Worm (Caenorhabditis elegans): ENCODE measurements around the gene acbp-6.

acbp-6 gene

DNA sequence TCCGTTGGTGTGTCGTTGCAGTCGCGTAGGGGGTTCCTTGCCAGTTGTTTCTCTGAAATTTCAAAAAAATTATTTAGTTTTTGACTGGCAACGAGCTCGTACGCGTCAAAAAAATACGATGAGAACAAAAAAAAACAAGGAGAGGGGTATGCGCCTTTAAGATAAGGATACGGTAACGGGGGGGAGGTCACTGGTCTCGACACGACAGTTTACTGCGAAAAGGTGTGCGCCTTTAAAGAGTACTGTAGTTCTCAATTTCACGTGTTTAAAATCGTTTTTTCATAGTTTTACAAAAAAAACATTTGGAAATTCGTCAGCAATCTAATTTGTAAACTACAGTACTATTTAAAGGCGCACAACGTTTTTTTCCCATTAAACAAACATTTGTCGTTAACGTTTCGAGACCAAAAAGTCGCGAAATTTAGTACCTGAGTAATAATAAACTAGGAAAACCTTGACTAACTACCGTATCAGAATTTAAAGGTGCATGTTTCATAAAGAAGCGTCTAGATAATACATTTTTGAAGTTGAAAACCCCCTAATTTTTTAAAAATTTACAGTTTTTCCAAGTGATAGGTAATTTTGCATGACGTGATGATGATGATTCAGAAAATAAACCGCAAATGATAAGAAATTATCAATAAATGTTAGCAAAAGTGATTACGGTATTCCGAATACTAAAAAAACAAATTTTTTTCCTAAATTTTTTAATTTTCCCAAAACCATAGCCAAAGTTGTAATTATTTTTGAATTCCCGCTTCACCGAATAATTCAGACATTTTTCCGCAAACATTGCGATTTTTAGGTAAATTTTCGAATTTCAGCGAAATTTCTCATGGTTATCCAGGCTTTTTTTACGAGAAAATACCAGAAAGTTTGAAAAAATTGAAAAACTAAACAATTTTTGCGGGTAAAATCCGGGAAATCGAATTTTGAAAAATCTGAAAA is 790 bp upstream of the acbp-6 start:
- TF ChIP-seq dao-5 (tag; optimal IDR thresholded peaks at IDR 0.05) (no peak), him-1 (tag; optimal IDR thresholded peaks at IDR 0.05) (no peak), W03F9.2 (tag; optimal IDR thresholded peaks at IDR 0.05) (no peak)

DNA sequence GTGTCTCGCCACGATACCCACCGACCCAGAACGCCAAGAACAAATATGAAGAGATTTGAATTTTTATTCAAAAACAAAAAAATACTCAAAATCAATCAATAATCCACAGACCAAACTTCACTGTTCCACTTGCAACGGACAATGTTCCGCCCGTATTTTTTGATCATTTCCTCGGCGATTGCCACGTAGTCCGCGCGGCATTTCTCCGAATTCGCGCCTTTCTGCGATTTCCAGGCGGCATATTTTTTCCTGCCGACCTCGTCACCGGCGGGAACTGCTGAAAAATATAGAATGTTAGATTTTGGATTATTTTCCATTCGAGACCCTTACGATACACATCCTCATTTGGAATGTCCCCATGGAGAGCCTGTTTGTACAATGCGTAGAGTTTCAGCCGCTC is 1.3 kb downstream of the acbp-6 start:
- TF ChIP-seq him-1 (tag; optimal IDR thresholded peaks at IDR 0.05) (no peak), W03F9.2 (tag; optimal IDR thresholded peaks at IDR 0.05) (no peak), dao-5 (tag; optimal IDR thresholded peaks at IDR 0.05) (no peak)

DNA sequence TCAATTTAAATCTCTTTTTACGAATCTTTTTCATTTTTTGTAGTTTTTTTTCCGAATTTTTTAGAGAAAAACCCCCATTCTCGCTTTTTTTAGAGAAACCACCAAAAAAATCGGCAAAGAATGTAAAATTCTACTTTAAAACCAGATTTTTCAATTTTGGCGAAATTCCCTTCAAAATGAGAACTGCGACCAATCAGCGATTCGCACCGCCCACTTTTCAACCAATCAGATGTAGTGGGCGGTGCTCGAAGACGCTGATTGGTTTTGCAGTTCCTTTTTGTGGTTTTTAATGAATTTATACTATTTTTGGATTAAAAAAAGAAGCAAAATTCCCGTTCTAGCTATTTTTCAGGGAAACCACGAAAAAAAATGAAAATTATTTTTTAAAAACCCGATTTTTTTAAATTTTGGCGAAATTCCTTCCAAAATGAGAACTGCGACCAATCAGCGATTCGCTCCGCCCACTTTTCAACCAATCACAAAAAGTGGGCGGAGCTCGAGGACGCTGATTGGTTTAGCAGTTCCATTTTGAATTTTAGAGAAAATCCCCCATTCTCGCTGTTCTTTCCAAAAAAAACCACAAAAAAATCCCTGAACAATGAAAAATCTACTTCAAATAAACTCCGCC is 2.4 kb downstream of the acbp-6 start:
- TF ChIP-seq W03F9.2 (tag; optimal IDR thresholded peaks at IDR 0.05): no peak
- no peak for TF ChIP-seq dao-5 (tag; optimal IDR thresholded peaks at IDR 0.05)
- no peak for TF ChIP-seq him-1 (tag; optimal IDR thresholded peaks at IDR 0.05)

DNA sequence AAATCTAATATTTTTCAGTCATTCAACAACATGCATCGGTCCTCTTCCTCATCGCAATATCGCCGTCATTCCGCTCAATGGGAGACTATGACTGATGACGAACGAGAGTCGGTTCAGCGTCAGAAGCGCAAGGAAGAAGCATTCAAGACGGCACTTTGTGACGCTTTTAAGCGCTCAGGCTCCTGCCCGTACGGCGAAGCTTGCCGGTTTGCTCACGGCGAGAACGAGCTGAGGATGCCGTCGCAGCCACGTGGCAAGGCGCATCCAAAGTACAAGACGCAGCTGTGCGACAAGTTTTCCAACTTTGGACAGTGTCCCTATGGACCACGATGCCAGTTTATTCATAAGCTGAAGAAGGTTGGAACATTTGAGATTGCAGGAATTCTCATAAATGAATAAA is 4.5 kb downstream of the acbp-6 start:
- no peak for TF ChIP-seq him-1 (tag; optimal IDR thresholded peaks at IDR 0.05)
- no peak for TF ChIP-seq W03F9.2 (tag; optimal IDR thresholded peaks at IDR 0.05)
- TF ChIP-seq dao-5 (tag; optimal IDR thresholded peaks at IDR 0.05): no peak

DNA sequence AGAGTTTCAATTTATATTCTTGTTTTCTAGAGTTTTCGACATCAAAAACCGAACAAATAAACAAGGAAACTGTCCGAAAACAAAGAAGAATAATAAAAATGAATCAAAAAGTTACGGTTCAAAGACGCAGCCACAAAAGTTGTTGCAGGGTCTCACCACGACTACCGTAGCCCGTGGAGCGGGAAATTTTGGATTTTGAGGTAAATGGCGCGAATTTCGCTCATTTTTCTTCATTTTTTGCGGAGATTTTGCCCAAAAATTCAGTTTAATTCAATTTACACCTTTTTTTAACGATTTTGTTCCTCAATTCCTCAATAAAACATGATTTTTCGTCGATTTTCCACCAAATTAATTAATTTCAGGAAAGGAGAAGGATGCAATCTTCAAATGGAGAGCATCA is 5.3 kb downstream of the acbp-6 start, which contains the start of gene mex-1:
mex-1 (plus strand) TSS at position 363 of the 400 bp plus-strand sequence.
- TF ChIP-seq dao-5 (tag; optimal IDR thresholded peaks at IDR 0.05) (no peak), W03F9.2 (tag; optimal IDR thresholded peaks at IDR 0.05) (peak; percentile 57)

DNA sequence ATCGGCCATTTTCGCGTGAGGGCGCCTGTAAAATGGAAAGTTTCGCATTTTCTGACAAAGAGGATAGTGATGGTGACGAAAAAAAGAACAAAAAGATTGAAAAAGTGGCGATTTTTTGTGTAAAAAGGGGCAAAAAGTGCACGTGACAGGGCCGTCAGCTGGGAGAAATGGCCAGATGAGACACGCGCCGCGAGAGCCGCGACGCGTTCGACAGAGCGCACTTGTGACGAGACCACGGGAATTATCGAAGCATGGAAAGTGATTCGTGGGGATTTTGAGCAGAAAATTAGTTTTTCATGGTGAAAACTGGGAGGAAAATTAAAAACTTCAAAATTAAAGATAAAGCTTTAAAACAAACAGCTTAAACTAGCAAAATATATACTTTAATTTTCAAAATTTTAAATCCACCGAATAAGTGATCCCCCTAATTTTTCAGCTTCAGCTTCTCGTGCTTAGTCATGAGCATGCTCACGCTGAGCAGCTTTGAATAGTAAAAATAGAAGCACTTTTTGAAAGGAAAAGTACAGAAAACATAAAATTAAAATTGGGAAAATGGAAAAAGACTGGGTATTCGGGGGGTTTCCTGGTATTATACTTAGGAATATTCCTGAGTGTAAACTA is 5.9 kb downstream of the acbp-6 start, which contains the start of gene W03C9.5:
W03C9.5 (minus strand) TSS at position 38 of the 621 bp plus-strand sequence.
- TF ChIP-seq him-1 (tag; optimal IDR thresholded peaks at IDR 0.05): peak; percentile 73
- peak; percentile 92 for TF ChIP-seq W03F9.2 (tag; optimal IDR thresholded peaks at IDR 0.05)
- no peak for TF ChIP-seq dao-5 (tag; optimal IDR thresholded peaks at IDR 0.05)

DNA sequence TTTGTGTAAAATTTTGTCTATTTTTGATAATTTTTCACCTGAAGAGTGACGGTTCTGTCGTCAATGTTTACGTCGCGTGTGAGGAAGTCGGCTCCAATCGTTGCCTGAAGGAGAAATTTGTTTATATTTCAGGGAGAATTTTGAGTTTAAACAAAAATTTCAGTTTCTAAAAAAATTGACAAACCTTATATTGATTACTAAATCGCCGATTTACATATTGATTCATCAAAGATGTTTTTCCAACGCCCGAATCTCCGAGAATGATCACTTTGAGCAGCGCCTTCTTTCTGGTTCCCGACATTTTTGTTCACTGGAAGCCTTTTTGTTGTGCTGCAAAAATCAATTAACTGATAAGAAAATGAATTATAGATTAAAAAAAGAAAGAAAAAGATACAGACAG is 6.9 kb downstream of the acbp-6 start, which contains the start of gene rab-7:
rab-7 (minus strand) TSS at position 330 of the 400 bp plus-strand sequence.
- no peak for TF ChIP-seq him-1 (tag; optimal IDR thresholded peaks at IDR 0.05)
- no peak for TF ChIP-seq dao-5 (tag; optimal IDR thresholded peaks at IDR 0.05)
- TF ChIP-seq W03F9.2 (tag; optimal IDR thresholded peaks at IDR 0.05): no peak

DNA sequence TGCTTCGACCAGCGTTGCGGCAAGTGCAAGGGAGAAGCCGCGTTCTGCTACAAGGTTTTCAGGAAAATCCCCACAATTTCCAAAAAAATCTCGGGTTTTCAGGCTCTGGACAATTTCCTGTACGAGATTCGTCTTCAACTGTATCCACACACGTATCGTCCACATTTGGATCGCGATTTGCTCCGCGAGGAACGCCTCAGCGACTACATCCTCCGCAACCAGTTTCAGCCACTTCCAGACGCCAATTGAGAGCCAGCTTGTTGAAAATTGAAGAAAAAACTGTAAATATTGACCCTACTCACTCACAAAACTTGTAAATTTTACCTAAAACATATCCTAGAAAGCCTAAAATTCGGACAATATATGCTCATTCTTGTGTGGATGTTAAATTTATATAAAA is 8.7 kb downstream of the acbp-6 start:
- TF ChIP-seq W03F9.2 (tag; optimal IDR thresholded peaks at IDR 0.05): no peak
- no peak for TF ChIP-seq him-1 (tag; optimal IDR thresholded peaks at IDR 0.05)
- TF ChIP-seq dao-5 (tag; optimal IDR thresholded peaks at IDR 0.05): no peak

DNA sequence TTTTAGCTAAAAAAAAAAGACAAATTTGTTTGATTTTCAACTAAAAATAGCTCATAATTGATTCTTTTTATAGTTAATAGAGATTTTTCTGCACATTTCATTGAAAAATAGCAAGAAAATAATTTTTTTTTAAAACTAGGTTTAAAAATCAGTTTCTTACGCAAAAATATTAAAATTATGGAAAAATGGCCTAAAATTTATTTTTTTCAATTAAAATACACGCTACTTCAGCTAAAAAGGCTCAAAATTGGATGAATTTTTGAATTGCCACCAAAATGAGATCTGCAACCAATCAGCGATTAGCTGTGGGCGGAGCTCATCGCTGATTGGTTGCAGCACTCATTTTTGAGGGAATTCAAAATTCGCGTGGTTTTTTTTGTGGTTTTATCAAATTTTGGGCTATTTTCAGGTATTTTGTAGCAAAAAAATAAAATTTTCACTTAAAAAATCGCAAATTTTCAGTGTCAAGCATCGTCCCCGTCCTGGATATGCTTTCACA is 10.4 kb downstream of the acbp-6 start:
- TF ChIP-seq him-1 (tag; optimal IDR thresholded peaks at IDR 0.05) (no peak), dao-5 (tag; optimal IDR thresholded peaks at IDR 0.05) (no peak), W03F9.2 (tag; optimal IDR thresholded peaks at IDR 0.05) (no peak)

DNA sequence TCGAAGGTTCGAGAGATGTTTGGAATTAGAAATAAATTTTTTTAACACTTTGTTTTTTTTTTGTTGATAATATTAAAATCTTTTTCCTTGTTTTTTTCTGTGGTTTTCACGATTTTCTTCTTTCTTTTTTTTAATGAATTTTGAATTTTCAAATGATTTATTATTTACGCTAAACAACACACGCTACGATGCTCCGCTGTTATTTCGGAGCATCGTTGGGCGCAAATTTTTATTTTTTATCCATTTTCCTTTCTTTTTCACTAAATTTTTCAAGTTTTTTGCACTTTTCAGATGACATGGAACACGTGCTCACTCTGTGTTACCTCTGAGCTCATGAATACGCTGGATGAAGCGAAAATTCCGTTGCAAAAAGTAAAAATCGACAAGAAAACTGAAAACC is 11.4 kb downstream of the acbp-6 start, which contains the start of the genes W03C9.1 and W03C9.2:
W03C9.1 (minus strand) TSS at position 46 of the 400 bp plus-strand sequence.
W03C9.2 (plus strand) TSS at position 286 of the 400 bp plus-strand sequence.
- TF ChIP-seq dao-5 (tag; optimal IDR thresholded peaks at IDR 0.05) (no peak), W03F9.2 (tag; optimal IDR thresholded peaks at IDR 0.05) (no peak), him-1 (tag; optimal IDR thresholded peaks at IDR 0.05) (no peak)

DNA sequence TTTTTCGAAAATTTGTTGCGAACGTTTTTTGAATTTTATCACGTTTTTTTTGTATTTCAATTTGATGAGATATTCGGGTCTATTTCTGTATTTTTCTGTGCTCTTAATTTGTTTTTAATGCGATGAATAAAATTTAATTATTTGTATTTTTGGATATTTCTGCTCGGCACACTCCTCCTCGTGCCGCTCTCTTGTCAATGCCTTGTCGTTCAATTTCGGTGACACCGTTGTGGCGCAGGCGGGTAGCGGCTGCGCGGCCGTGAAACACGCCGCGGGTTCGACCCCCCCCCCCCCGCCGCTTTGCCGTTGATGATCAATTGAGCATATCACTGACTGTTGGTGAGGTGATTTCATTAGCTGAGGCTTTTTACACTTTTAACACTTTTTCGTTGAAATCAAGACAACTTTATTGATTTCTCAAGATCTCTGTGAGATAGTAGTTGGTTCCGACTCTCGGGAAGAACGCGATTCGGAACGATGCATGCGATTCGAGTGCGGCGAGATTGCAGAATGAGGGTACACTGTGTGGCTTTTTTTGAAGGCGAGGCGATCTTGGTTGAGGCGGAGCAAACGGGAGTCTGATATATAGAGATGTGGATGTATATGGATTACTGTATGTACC is 12.8 kb downstream of the acbp-6 start:
- peak; percentile 96 for TF ChIP-seq dao-5 (tag; optimal IDR thresholded peaks at IDR 0.05)
- TF ChIP-seq W03F9.2 (tag; optimal IDR thresholded peaks at IDR 0.05): peak; percentile 31
- peak; percentile 82 for TF ChIP-seq him-1 (tag; optimal IDR thresholded peaks at IDR 0.05)

DNA sequence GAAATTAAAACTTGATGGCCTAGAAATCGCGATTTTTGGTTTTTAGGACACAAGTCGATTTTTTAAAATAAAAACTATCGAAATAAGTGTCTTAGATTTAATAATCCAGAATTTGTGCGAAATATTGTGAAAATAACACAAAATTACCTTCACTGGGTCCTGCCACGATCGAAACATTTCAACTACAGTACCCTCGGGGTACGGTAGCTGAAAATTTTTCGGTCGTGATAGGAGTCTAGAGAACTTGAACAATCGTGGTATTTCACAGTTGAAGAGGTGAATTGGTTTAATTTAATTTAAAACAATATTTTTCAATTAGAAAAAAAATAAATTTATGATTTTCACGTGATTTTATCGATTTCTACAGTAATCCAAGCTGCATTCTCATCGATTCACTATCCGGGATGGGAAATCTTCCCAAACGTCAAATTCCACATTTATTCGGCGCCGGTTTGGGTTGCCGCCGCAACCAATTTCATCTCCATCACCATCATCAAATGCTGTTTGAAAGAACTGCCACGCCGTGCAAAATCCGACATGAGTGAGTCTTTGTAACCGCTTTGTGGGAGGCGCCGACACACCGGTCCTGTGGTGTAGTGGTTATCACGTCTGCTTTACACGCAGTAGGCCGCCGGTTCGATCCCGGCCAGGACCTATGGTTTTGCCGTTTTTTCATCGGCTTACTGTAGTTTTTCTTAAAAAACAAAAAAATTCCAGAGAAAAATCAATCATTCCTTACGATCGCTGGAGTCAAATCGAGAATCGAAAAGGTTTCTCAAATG is 14.5 kb downstream of the acbp-6 start:
- TF ChIP-seq dao-5 (tag; optimal IDR thresholded peaks at IDR 0.05): no peak
- no peak for TF ChIP-seq W03F9.2 (tag; optimal IDR thresholded peaks at IDR 0.05)
- no peak for TF ChIP-seq him-1 (tag; optimal IDR thresholded peaks at IDR 0.05)

Data from whole organism, L4/young adult.